Fruit fly (Drosophila melanogaster): ENCODE measurements around the gene Grl40a.
A peak's percentile ranks its signal among the peaks of the same experiment; 100 is the strongest.

Gene Grl40a

DNA sequence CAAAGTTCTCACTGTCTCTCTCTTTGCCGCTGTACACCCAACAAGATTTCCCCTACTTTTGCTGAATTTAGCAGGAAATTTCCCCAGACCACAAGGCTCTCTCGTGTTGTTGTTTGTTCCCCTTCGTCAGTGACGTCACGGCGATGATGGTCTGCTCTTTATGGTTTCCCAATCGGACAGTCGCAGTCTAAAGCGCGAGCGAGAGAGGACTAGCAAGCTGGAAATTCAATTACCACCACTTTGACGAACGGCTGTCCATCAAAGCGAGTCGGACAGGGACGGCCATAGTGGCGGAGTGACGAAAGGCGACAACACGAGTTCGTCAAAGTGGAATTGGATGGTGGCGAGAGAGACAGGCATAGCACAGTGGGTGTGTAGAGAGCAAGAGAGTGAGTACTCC lies 13.3 kb upstream of the Grl40a start (continued):
- TF ChIP-seq CG32767 (GFP tag; IDR thresholded peaks at IDR 0.05) (peak; percentile 30; the same call in 1 of the 2 replicates), peb (GFP tag; IDR thresholded peaks at IDR 0.05) (0 out of 2 replicates have a peak, but pooled peaks have one; percentile 22), scrt (GFP tag; optimal IDR thresholded peaks at IDR 0.05) (no peak), dm (GFP tag; optimal IDR thresholded peaks at IDR 0.05) (peak; percentile 13), CG3838 (GFP tag; optimal IDR thresholded peaks at IDR 0.05) (no peak), CG3726 (GFP tag; IDR thresholded peaks at IDR 0.05) (no peak), pan (optimal IDR thresholded peaks at IDR 0.05) (no peak), pan (GFP tag; optimal IDR thresholded peaks at IDR 0.05 in 1 of 2, IDR thresholded peaks at IDR 0.05 in 1 of 2) (no peak), mld (GFP tag; IDR thresholded peaks at IDR 0.05; ENCODE audit: partially characterized antibody) (no peak), zf30C (GFP tag; optimal IDR thresholded peaks at IDR 0.05) (no peak), CG13123 (GFP tag; optimal IDR thresholded peaks at IDR 0.05) (no peak), Spps (tag; optimal IDR thresholded peaks at IDR 0.05) (no peak), CG3281 (GFP tag; optimal IDR thresholded peaks at IDR 0.05) (no peak), hth (optimal IDR thresholded peaks at IDR 0.05) (no peak), CG8924 (tag; optimal IDR thresholded peaks at IDR 0.05) (peak; percentile 52), CG12769 (tag; optimal IDR thresholded peaks at IDR 0.05) (no peak), Sox100B (GFP tag; optimal IDR thresholded peaks at IDR 0.05) (no peak), HmgD (GFP tag; optimal IDR thresholded peaks at IDR 0.05) (peak; percentile 90), hkb (optimal IDR thresholded peaks at IDR 0.05) (peak; percentile 48), hkb (GFP tag; IDR thresholded peaks at IDR 0.05) (no peak), eve (GFP tag; optimal IDR thresholded peaks at IDR 0.05) (no peak), zen2 (GFP tag; IDR thresholded peaks at IDR 0.05; ENCODE audit: partially characterized antibody) (peak; percentile 53; the same call in 1 of the 3 replicates), D (optimal IDR thresholded peaks at IDR 0.05) (peak; percentile 93), D (GFP tag; optimal IDR thresholded peaks at IDR 0.05) (no peak), Ets65A (GFP tag) (peak; percentile 20), ato (GFP tag; IDR thresholded peaks at IDR 0.05; ENCODE audit: partially characterized antibody) (peak; percentile 63; the same call in 1 of the 2 replicates), CG1603 (tag; optimal IDR thresholded peaks at IDR 0.05) (peak; percentile 35), CG31441 (GFP tag; IDR thresholded peaks at IDR 0.05) (no peak), CG8478 (optimal IDR thresholded peaks at IDR 0.05) (peak; percentile 100), tll (GFP tag; optimal IDR thresholded peaks at IDR 0.05) (peak; percentile 72 to 84), CG16815 (GFP tag; optimal IDR thresholded peaks at IDR 0.05) (no peak), Sox102F (GFP tag; optimal IDR thresholded peaks at IDR 0.05) (no peak), HmgZ (tag; optimal IDR thresholded peaks at IDR 0.05) (peak; percentile 82), z (GFP tag; IDR thresholded peaks at IDR 0.05) (peak; percentile 99), CG13424 (tag; optimal IDR thresholded peaks at IDR 0.05) (no peak), CG6791 (GFP tag; IDR thresholded peaks at IDR 0.05; ENCODE audit: partially characterized antibody) (peak; percentile 47; the same call in 1 of the 3 replicates), MESR4 (GFP tag; optimal IDR thresholded peaks at IDR 0.05) (no peak), CG14965 (GFP tag; optimal IDR thresholded peaks at IDR 0.05; ENCODE audit: borderline replicate concordance) (no peak), Dp (GFP tag; optimal IDR thresholded peaks at IDR 0.05) (no peak), pros (GFP tag; optimal IDR thresholded peaks at IDR 0.05) (peak; percentile 52), CG6765 (GFP tag; optimal IDR thresholded peaks at IDR 0.05) (no peak), CG9609 (GFP tag; optimal IDR thresholded peaks at IDR 0.05) (no peak), aop (GFP tag; IDR thresholded peaks at IDR 0.05) (no peak), dmrt99B (tag; optimal IDR thresholded peaks at IDR 0.05) (no peak), vfl (GFP tag; optimal IDR thresholded peaks at IDR 0.05) (no peak), CG12391 (tag; optimal IDR thresholded peaks at IDR 0.05) (no peak), CG32532 (GFP tag; IDR thresholded peaks at IDR 0.05) (peak; percentile 70), CG33213 (GFP tag; optimal IDR thresholded peaks at IDR 0.05) (no peak), ac (GFP tag; optimal IDR thresholded peaks at IDR 0.05) (peak; percentile 48), row (GFP tag; IDR thresholded peaks at IDR 0.05) (no peak), nmo (GFP tag; optimal IDR thresholded peaks at IDR 0.05) (peak; percentile 61), CG9876 (GFP tag; optimal IDR thresholded peaks at IDR 0.05) (no peak)
